Fruit fly (Drosophila melanogaster) whole organism, embryonic: Measurements from ENCODE around the gene CG10481.

Experiments
- Atf-2 ChIP-seq: fragments of 200-800 bp; sonication (Bioruptor generic); optimal IDR thresholded peaks from 2 replicates; lab custom pipeline; 2016; ENCODE audit warnings: missing biosample characterization, missing genetic modification characterization
- CG10147 ChIP-seq: fragments of 200-800 bp; sonication (Bioruptor generic); optimal IDR thresholded peaks from 2 replicates; lab custom pipeline; 2019; ENCODE audit warnings: missing biosample characterization, mild to moderate bottlenecking, missing genetic modification characterization, moderate library complexity
- CG10431 ChIP-seq: fragments of 200-800 bp; sonication (Bioruptor generic); optimal IDR thresholded peaks from 3 replicates; lab custom pipeline; 2018; ENCODE audit warnings: missing biosample characterization, mild to moderate bottlenecking, missing genetic modification characterization
- CG11560 ChIP-seq: fragments of 200-800 bp; sonication (Bioruptor generic); IDR thresholded peaks from 3 replicates; pipeline ENCODE4 v1.3.6; 2022; ENCODE audit warnings: missing biosample characterization, missing genetic modification characterization
- CG12744 ChIP-seq: fragments of 200-800 bp; sonication (Bioruptor generic); optimal IDR thresholded peaks from 2 replicates; lab custom pipeline; 2016; ENCODE audit warnings: missing biosample characterization, missing genetic modification characterization
- CG13894 ChIP-seq: fragments of 200-800 bp; sonication (Bioruptor generic); optimal IDR thresholded peaks from 3 replicates; lab custom pipeline; 2018; ENCODE audit warnings: missing biosample characterization, mild to moderate bottlenecking, missing genetic modification characterization, moderate library complexity
- CG14860 ChIP-seq: fragments of 200-800 bp; sonication (Bioruptor generic); IDR thresholded peaks from 3 replicates; pipeline ENCODE4 v1.3.6; 2022; ENCODE audit warnings: missing biosample characterization, missing genetic modification characterization; ENCODE audit not compliant: partially characterized antibody
- CG15514 ChIP-seq: fragments of 200-800 bp; sonication (Bioruptor generic); optimal IDR thresholded peaks from 3 replicates; lab custom pipeline; 2017; ENCODE audit warnings: missing biosample characterization, missing genetic modification characterization, mild to moderate bottlenecking, moderate library complexity, missing genetic modification reagents
- CG17385 ChIP-seq: fragments of 200-800 bp; sonication (Bioruptor generic); optimal IDR thresholded peaks from 3 replicates; lab custom pipeline; 2018; ENCODE audit warnings: missing biosample characterization, mild to moderate bottlenecking, missing genetic modification characterization
- CG17612 ChIP-seq: fragments of 200-800 bp; sonication (Bioruptor generic); IDR thresholded peaks from 2 replicates; pipeline ENCODE4 v1.3.6; 2022; ENCODE audit warnings: missing biosample characterization, missing genetic modification characterization
- CG17912 ChIP-seq: fragments of 200-800 bp; sonication (Bioruptor generic); optimal IDR thresholded peaks from 2 replicates; lab custom pipeline; 2018; ENCODE audit warnings: missing biosample characterization, mild to moderate bottlenecking, missing genetic modification characterization
- CG2875 ChIP-seq: fragments of 200-800 bp; sonication (Bioruptor generic); optimal IDR thresholded peaks from 2 replicates; lab custom pipeline; 2017; ENCODE audit warnings: missing biosample characterization, mild to moderate bottlenecking, missing genetic modification characterization, missing genetic modification reagents
- CG31441 ChIP-seq: fragments of 200-800 bp; sonication (Bioruptor generic); IDR thresholded peaks from 2 replicates; pipeline ENCODE4 v1.3.6; 2022; ENCODE audit warnings: missing biosample characterization, missing genetic modification characterization
- CG3726 ChIP-seq: fragments of 200-800 bp; sonication (Bioruptor generic); IDR thresholded peaks from 3 replicates; pipeline ENCODE4, ENCODE4 v1.3.6; 2022; ENCODE audit warnings: missing biosample characterization, missing genetic modification characterization
- CG42726 ChIP-seq: fragments of 200-800 bp; sonication (Bioruptor generic); IDR thresholded peaks from 2 replicates; pipeline ENCODE4 v1.3.6; 2022; ENCODE audit warnings: missing biosample characterization, missing genetic modification characterization; ENCODE audit not compliant: partially characterized antibody
- CG4707 ChIP-seq: fragments of 200-800 bp; sonication (Bioruptor generic); optimal IDR thresholded peaks from 2 replicates; lab custom pipeline; 2018; ENCODE audit warnings: missing biosample characterization, mild to moderate bottlenecking, missing genetic modification characterization, moderate library complexity
- CG5245 ChIP-seq: fragments of 200-800 bp; sonication (Bioruptor generic); optimal IDR thresholded peaks from 3 replicates; lab custom pipeline; 2016; ENCODE audit warnings: missing biosample characterization, missing genetic modification characterization
- CG8089 ChIP-seq: fragments of 200-800 bp; sonication (Bioruptor generic); optimal IDR thresholded peaks from 3 replicates; lab custom pipeline; 2016; ENCODE audit warnings: missing biosample characterization, missing genetic modification characterization
- Dbx ChIP-seq: fragments of 200-800 bp; sonication (Bioruptor generic); IDR thresholded peaks from 3 replicates; pipeline ENCODE4 v1.3.6; 2022; ENCODE audit warnings: missing biosample characterization, missing genetic modification characterization
- Deaf1 ChIP-seq: fragments of 200-800 bp; optimal IDR thresholded peaks from 3 replicates; lab custom pipeline; 2019; ENCODE audit warnings: missing biosample characterization, mild to moderate bottlenecking, missing genetic modification characterization, moderate library complexity
- Dfd ChIP-seq, 2 experiments: fragments of >200 bp; optimal IDR thresholded peaks; 2 replicates each; lab custom pipeline; 2017; ENCODE audit warnings: missing biosample characterization in 2 of 2, missing genetic modification characterization in 2 of 2
- Dll ChIP-seq: fragments of 200-800 bp; sonication (Bioruptor generic); IDR thresholded peaks from 4 replicates; pipeline ENCODE4 v1.3.6; 2022; ENCODE audit warnings: missing biosample characterization, missing genetic modification characterization; ENCODE audit not compliant: partially characterized antibody
- Doc3 ChIP-seq: fragments of 200-800 bp; sonication (Bioruptor generic); IDR thresholded peaks from 3 replicates; pipeline ENCODE4 v1.3.6; 2022; ENCODE audit warnings: missing biosample characterization, missing genetic modification characterization; ENCODE audit not compliant: partially characterized antibody
- ERR ChIP-seq: fragments of 200-800 bp; sonication (Bioruptor generic); optimal IDR thresholded peaks from 2 replicates; lab custom pipeline; 2016; ENCODE audit warnings: missing biosample characterization, missing genetic modification characterization
- Fer2 ChIP-seq: fragments of 200-800 bp; sonication (Bioruptor generic); optimal IDR thresholded peaks from 2 replicates; lab custom pipeline; 2018; ENCODE audit warnings: missing biosample characterization, mild to moderate bottlenecking, missing genetic modification characterization, moderate library complexity
- HLH4C ChIP-seq: fragments of 200-800 bp; sonication (Bioruptor generic); IDR thresholded peaks from 3 replicates; pipeline ENCODE4 v1.3.6; 2022; ENCODE audit warnings: missing biosample characterization, missing genetic modification characterization; ENCODE audit not compliant: partially characterized antibody
- Hr78 ChIP-seq, 2 experiments: fragments of 200-800 bp in 1 of 2; fragments of >200 bp in 1 of 2; sonication (Bioruptor generic) in 1 of 2; optimal IDR thresholded peaks; 2 replicates each; lab custom pipeline; 2017 to 2019; ENCODE audit warnings: missing biosample characterization in 2 of 2, missing genetic modification characterization in 2 of 2, mild to moderate bottlenecking in 1 of 2, moderate library complexity in 1 of 2
- Neu2 ChIP-seq: fragments of 200-800 bp; sonication (Bioruptor generic); optimal IDR thresholded peaks from 3 replicates; lab custom pipeline; 2016; ENCODE audit warnings: missing biosample characterization, missing genetic modification characterization, borderline replicate concordance
- Sry-δ ChIP-seq: fragments of 200-800 bp; sonication (Bioruptor generic); optimal IDR thresholded peaks from 2 replicates; lab custom pipeline; 2016; ENCODE audit warnings: missing biosample characterization, missing genetic modification characterization
- bbx ChIP-seq: fragments of 200-800 bp; sonication (Bioruptor generic); IDR thresholded peaks from 2 replicates; pipeline ENCODE4 v1.3.6; 2022; ENCODE audit warnings: missing biosample characterization, missing genetic modification characterization; ENCODE audit not compliant: partially characterized antibody
- chm ChIP-seq: fragments of 200-800 bp; sonication (Bioruptor generic); IDR thresholded peaks from 2 replicates; pipeline ENCODE4 v1.3.6; 2022; ENCODE audit warnings: missing biosample characterization, missing genetic modification characterization
- corto ChIP-seq: fragments of 200-800 bp; sonication (Bioruptor generic); optimal IDR thresholded peaks from 2 replicates; lab custom pipeline; 2016; ENCODE audit warnings: missing biosample characterization, mild to moderate bottlenecking, missing genetic modification characterization, moderate library complexity
- crp ChIP-seq, 2 experiments: fragments of 200-800 bp; sonication (Bioruptor generic); optimal IDR thresholded peaks; 2 replicates in 1 of 2; 3 replicates in 1 of 2; lab custom pipeline; 2017; ENCODE audit warnings: missing biosample characterization in 2 of 2, missing genetic modification characterization in 2 of 2, mild to moderate bottlenecking in 1 of 2, moderate library complexity in 1 of 2
- cwo ChIP-seq: fragments of 200-800 bp; sonication (Bioruptor generic); optimal IDR thresholded peaks from 3 replicates; lab custom pipeline; 2017; ENCODE audit warnings: missing biosample characterization, missing genetic modification characterization, mild to moderate bottlenecking, moderate library complexity, missing genetic modification reagents
- dati ChIP-seq: fragments of 200-800 bp; sonication (Bioruptor generic); IDR thresholded peaks from 2 replicates; pipeline ENCODE4 v1.3.6; 2022; ENCODE audit warnings: missing biosample characterization, missing genetic modification characterization
- gcm2 ChIP-seq: fragments of 200-800 bp; sonication (Bioruptor generic); optimal IDR thresholded peaks from 2 replicates; lab custom pipeline; 2016; ENCODE audit warnings: missing biosample characterization, missing genetic modification characterization
- gem ChIP-seq: fragments of 200-800 bp; sonication (Bioruptor generic); optimal IDR thresholded peaks from 2 replicates; lab custom pipeline; 2019; ENCODE audit warnings: missing biosample characterization, mild to moderate bottlenecking, missing genetic modification characterization, moderate library complexity
- lilli ChIP-seq: fragments of 200-800 bp; sonication (Bioruptor generic); optimal IDR thresholded peaks from 3 replicates; lab custom pipeline; 2016; ENCODE audit warnings: missing biosample characterization, missing genetic modification characterization
- maf-S ChIP-seq: fragments of 200-800 bp; sonication (Bioruptor generic); optimal IDR thresholded peaks from 2 replicates; lab custom pipeline; 2016; ENCODE audit warnings: missing biosample characterization, missing genetic modification characterization
- peb ChIP-seq: fragments of 200-800 bp; sonication (Bioruptor generic); IDR thresholded peaks from 2 replicates; pipeline ENCODE4 v1.3.6; 2022; ENCODE audit warnings: missing biosample characterization, missing genetic modification characterization
- phol ChIP-seq: fragments of 200-800 bp; sonication (Bioruptor generic); optimal IDR thresholded peaks from 3 replicates; lab custom pipeline; 2018; ENCODE audit warnings: missing biosample characterization, mild to moderate bottlenecking, missing genetic modification characterization, moderate library complexity
- prd ChIP-seq, 3 experiments: fragments of >200 bp in 2 of 3; fragments of 200-800 bp in 1 of 3; sonication (Bioruptor generic) in 1 of 3; optimal IDR thresholded peaks in 2 of 3; IDR thresholded peaks in 1 of 3; 2 replicates in 2 of 3; 3 replicates in 1 of 3; pipeline versions ENCODE4 v1.3.6 to Lab custom; 2017 to 2022; ENCODE audit warnings: missing biosample characterization in 1 of 3, missing genetic modification characterization in 1 of 3
- shn ChIP-seq: fragments of 200-800 bp; sonication (Bioruptor generic); optimal IDR thresholded peaks from 3 replicates; lab custom pipeline; 2016; ENCODE audit warnings: missing biosample characterization, missing genetic modification characterization
- stwl ChIP-seq: fragments of 200-800 bp; sonication (Bioruptor generic); optimal IDR thresholded peaks from 3 replicates; lab custom pipeline; 2018; ENCODE audit warnings: missing biosample characterization, mild to moderate bottlenecking, missing genetic modification characterization, moderate library complexity
- vnd ChIP-seq: fragments of 200-800 bp; sonication (Bioruptor generic); IDR thresholded peaks from 3 replicates; pipeline ENCODE4 v1.3.6; 2022; ENCODE audit warnings: missing biosample characterization, missing genetic modification characterization; ENCODE audit not compliant: partially characterized antibody
- z ChIP-seq: fragments of 200-800 bp; sonication (Bioruptor generic); IDR thresholded peaks from 3 replicates; pipeline ENCODE4 v1.3.6; 2022; ENCODE audit warnings: missing biosample characterization, missing genetic modification characterization
- zen2 ChIP-seq: fragments of 200-800 bp; sonication (Bioruptor generic); IDR thresholded peaks from 3 replicates; pipeline ENCODE4 v1.3.6; 2022; ENCODE audit warnings: missing biosample characterization, missing genetic modification characterization; ENCODE audit not compliant: partially characterized antibody

Gene CG10481

DNA sequence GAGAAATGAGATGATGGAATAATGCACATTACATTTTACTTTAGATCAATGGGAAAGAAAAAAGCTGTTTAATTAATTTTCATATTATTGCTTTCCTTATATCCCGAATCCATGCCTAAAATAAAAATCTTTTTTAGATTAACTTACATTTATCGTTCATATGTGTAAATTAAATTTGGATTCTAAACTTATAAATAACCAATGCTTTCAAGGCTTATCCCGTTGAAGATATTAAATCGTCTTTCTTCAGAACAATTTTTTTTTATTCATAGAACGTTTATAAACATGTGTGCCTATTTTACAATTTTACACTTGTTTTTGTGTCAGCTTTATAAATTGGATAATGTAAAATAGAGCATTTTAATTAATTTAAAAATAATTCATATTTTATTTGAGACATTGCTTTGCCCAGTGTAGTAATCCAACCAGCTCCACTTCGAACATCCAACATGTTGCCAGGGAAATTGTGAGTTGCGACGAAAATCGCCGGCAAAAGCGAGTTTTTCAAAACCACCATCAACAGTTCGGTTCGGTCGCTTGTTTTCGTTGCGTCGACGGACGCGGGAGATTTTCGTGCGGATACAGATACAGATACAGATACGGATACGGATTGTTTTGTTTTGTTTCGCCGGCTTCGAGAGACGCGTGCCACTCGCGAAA, 3.3 kb upstream of the CG10481 start (continued):
- TF ChIP-seq CG31441 (GFP tag; lab: Robert Waterston, UW) = peak; percentile 95
- TF ChIP-seq z (GFP tag; lab: Robert Waterston, UW) = peak; percentile 18; the same call in 1 of the 3 replicates
- TF ChIP-seq zen2 (GFP tag; lab: Robert Waterston, UW) = no peak
- TF ChIP-seq corto (GFP tag; lab: Kevin White, UChicago) = no peak
- TF ChIP-seq CG42726 (GFP tag; lab: Robert Waterston, UW) = no peak
- no peak for TF ChIP-seq ERR (GFP tag; lab: Kevin White, UChicago)
- TF ChIP-seq CG4707 = no peak
- TF ChIP-seq HLH4C = no peak
- TF ChIP-seq dati (GFP tag; lab: Robert Waterston, UW) = no peak
- peak; percentile 88 for TF ChIP-seq CG2875 (GFP tag; lab: Kevin White, UChicago)
- TF ChIP-seq Sry-δ (GFP tag; lab: Kevin White, UChicago) = no peak
- peak; percentile 46 for TF ChIP-seq CG15514 (GFP tag; lab: Kevin White, UChicago)
- no peak for TF ChIP-seq Dbx (GFP tag; lab: Robert Waterston, UW)
- TF ChIP-seq CG12744 (GFP tag; lab: Kevin White, UChicago) = no peak
- TF ChIP-seq CG17912 (GFP tag; lab: Kevin White, UChicago) = no peak
- no peak for TF ChIP-seq CG8089 (GFP tag; lab: Kevin White, UChicago)
- peak; percentile 75 for TF ChIP-seq CG17385 (GFP tag; lab: Kevin White, UChicago)
- TF ChIP-seq CG11560 (tag; lab: Robert Waterston, UW) = no peak
- no peak for TF ChIP-seq CG13894 (tag; lab: Kevin White, UChicago)
- no peak for TF ChIP-seq Dfd (GFP tag; optimal IDR thresholded peaks at IDR 0.05; lab: Kevin White, UChicago)
- no peak for TF ChIP-seq Doc3 (GFP tag; lab: Robert Waterston, UW)
- no peak for TF ChIP-seq CG3726
- TF ChIP-seq phol (tag; lab: Kevin White, UChicago) = peak; percentile 86
- TF ChIP-seq bbx (GFP tag; lab: Robert Waterston, UW) = peak; percentile 45; the same call in 1 of the 2 replicates
- TF ChIP-seq stwl (tag; lab: Kevin White, UChicago) = no peak
- peak; percentile 47 for TF ChIP-seq CG10147 (GFP tag; lab: Kevin White, UChicago)
- TF ChIP-seq gcm2 = no peak
- TF ChIP-seq Hr78 (GFP tag; optimal IDR thresholded peaks at IDR 0.05; lab: Kevin White, UChicago) = peak in 1 of 2 experiments; percentile 74
- no peak for TF ChIP-seq Fer2 (tag; lab: Kevin White, UChicago)
- peak; percentile 6; the same call in 1 of the 2 replicates for TF ChIP-seq peb
- TF ChIP-seq vnd (GFP tag; lab: Robert Waterston, UW) = no peak
- peak; percentile 73 for TF ChIP-seq CG10431 (GFP tag; lab: Kevin White, UChicago)
- TF ChIP-seq cwo (GFP tag; lab: Kevin White, UChicago) = peak; percentile 59
- TF ChIP-seq CG14860 (GFP tag; lab: Robert Waterston, UW) = no peak
- no peak for TF ChIP-seq prd (optimal IDR thresholded peaks at IDR 0.05; lab: Kevin White, UChicago)
- peak; percentile 64; the same call in 2 of the 3 replicates for TF ChIP-seq prd (GFP tag; IDR thresholded peaks at IDR 0.05; lab: Robert Waterston, UW)
- TF ChIP-seq gem (tag; lab: Kevin White, UChicago) = peak; percentile 92
- TF ChIP-seq crp (GFP tag; optimal IDR thresholded peaks at IDR 0.05; lab: Kevin White, UChicago) = peak in 1 of 2 experiments; percentile 26
- no peak for TF ChIP-seq Dll (GFP tag; lab: Robert Waterston, UW)
- peak; percentile 57 for TF ChIP-seq Deaf1 (tag; lab: Kevin White, UChicago)
- peak; percentile 27 for TF ChIP-seq CG5245 (GFP tag; lab: Kevin White, UChicago)
- no peak for TF ChIP-seq CG17612 (GFP tag; lab: Robert Waterston, UW)
- TF ChIP-seq Neu2 (GFP tag; lab: Kevin White, UChicago) = no peak
- TF ChIP-seq maf-S (GFP tag; lab: Kevin White, UChicago) = no peak
- TF ChIP-seq Atf-2 (GFP tag; lab: Kevin White, UChicago) = peak; percentile 2
- TF ChIP-seq chm (GFP tag; lab: Robert Waterston, UW) = peak; percentile 54; the same call in 1 of the 2 replicates
- TF ChIP-seq lilli (GFP tag; lab: Kevin White, UChicago) = peak; percentile 25
- no peak for TF ChIP-seq shn
